Fruit fly (Drosophila melanogaster) S2 (cell line): Measurements from ENCODE around the gene CG43783.

Source experiments
- CG8478 ChIP-seq: fragments of >200 bp; optimal IDR thresholded peaks from 2 replicates; lab custom pipeline; 2018
- CTCF ChIP-seq, 2 experiments: fragments of >200 bp; optimal IDR thresholded peaks; 2 replicates each; lab custom pipeline; 2018

DNA sequence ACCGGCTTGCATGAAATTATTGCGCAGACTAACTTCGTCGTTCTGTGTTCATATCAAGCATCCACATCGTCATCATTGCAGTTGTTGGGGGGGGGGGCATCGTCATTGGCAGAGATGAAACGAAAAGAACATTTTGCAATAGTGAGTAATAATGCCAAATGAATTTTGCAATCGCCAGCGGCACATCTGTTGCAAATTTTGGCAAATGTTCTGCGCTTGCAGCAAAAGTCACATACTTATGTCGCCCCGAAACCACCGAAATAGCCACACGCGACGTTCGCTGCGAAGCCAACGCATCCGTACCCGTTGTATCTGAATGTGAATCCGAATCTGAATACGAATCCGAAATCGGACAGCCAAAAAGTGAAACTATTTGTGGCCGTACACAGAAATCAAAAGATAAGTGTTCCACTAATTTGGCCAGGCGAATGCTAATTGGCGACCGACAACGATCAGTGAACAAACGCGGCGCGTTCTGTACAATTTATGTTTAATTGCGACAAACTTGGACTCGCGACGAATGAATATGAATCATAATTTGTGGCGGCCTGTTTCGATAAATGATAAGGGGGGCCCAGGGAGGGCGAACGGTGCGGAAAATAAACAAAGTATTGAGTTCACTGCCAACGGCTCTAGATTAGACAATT is 6.1 kb downstream of the CG43783 start:
- TF ChIP-seq CG8478 (no peak), CTCF (optimal IDR thresholded peaks at IDR 0.05; lab: Kevin White, UChicago) (no peak)
